Fruit fly (Drosophila melanogaster): Measurements from ENCODE around the gene Hira.

Hira gene

dm6 chrX:7696711-7697654 lies 24.9 kb upstream of the Hira start (continued):
- TF ChIP-seq Med (GFP tag) (peak; percentile 98), ci (GFP tag; IDR thresholded peaks at IDR 0.05) (peak; percentile 84), amos (GFP tag; IDR thresholded peaks at IDR 0.05; ENCODE audit: partially characterized antibody) (no peak), CG2129 (GFP tag; IDR thresholded peaks at IDR 0.05; ENCODE audit: partially characterized antibody) (no peak), CG9797 (GFP tag; optimal IDR thresholded peaks at IDR 0.05) (no peak), Ssrp (tag; optimal IDR thresholded peaks at IDR 0.05) (peak; percentile 59), Doc3 (GFP tag; IDR thresholded peaks at IDR 0.05; ENCODE audit: partially characterized antibody) (no peak), CG2712 (tag; optimal IDR thresholded peaks at IDR 0.05) (peak; percentile 82), Lhr (GFP tag; optimal IDR thresholded peaks at IDR 0.05) (no peak), nom (GFP tag; optimal IDR thresholded peaks at IDR 0.05) (peak; percentile 81), her (GFP tag; optimal IDR thresholded peaks at IDR 0.05) (peak; percentile 85), corto (GFP tag; optimal IDR thresholded peaks at IDR 0.05) (peak; percentile 76), CG10321 (GFP tag; IDR thresholded peaks at IDR 0.05) (peak; percentile 34; the same call in 1 of the 2 replicates), otp (GFP tag; IDR thresholded peaks at IDR 0.05) (peak; percentile 78), slbo (GFP tag; IDR thresholded peaks at IDR 0.05) (peak; percentile 95), toy (GFP tag; IDR thresholded peaks at IDR 0.05) (peak; percentile 52; the same call in 1 of the 2 replicates), sc (optimal IDR thresholded peaks at IDR 0.05) (no peak), sc (GFP tag; optimal IDR thresholded peaks at IDR 0.05) (peak; percentile 23), CG6683 (GFP tag; optimal IDR thresholded peaks at IDR 0.05) (peak; percentile 88), nau (GFP tag; optimal IDR thresholded peaks at IDR 0.05) (peak; percentile 82), CG4328 (GFP tag; optimal IDR thresholded peaks at IDR 0.05) (peak; percentile 91), p53 (GFP tag; optimal IDR thresholded peaks at IDR 0.05) (peak; percentile 60), Blimp-1 (GFP tag; optimal IDR thresholded peaks at IDR 0.05) (peak; percentile 71), bab2 (GFP tag; optimal IDR thresholded peaks at IDR 0.05) (peak; percentile 88), CG13624 (GFP tag; optimal IDR thresholded peaks at IDR 0.05) (peak; percentile 93), CG4424 (GFP tag; optimal IDR thresholded peaks at IDR 0.05) (peak; percentile 82), Atf3 (GFP tag; optimal IDR thresholded peaks at IDR 0.05) (peak; percentile 65), CG11695 (GFP tag; IDR thresholded peaks at IDR 0.05) (peak; percentile 94), CG11696 (GFP tag; IDR thresholded peaks at IDR 0.05) (peak; percentile 67; the same call in 1 of the 2 replicates), CG18011 (GFP tag; optimal IDR thresholded peaks at IDR 0.05) (peak; percentile 72), Ravus (GFP tag; IDR thresholded peaks at IDR 0.05) (peak; percentile 68), CG11504 (tag; optimal IDR thresholded peaks at IDR 0.05) (peak; percentile 90), YL-1 (GFP tag; optimal IDR thresholded peaks at IDR 0.05) (peak; percentile 34), CG15479 (GFP tag; optimal IDR thresholded peaks at IDR 0.05) (no peak), Xrp1 (GFP tag; IDR thresholded peaks at IDR 0.05) (peak; percentile 83), CG14667 (GFP tag; IDR thresholded peaks at IDR 0.05) (peak; percentile 77), CG8281 (tag; optimal IDR thresholded peaks at IDR 0.05) (peak; percentile 72), CG7839 (tag; optimal IDR thresholded peaks at IDR 0.05) (peak; percentile 94), CG4730 (GFP tag; IDR thresholded peaks at IDR 0.05) (peak; percentile 75), CG9437 (GFP tag; optimal IDR thresholded peaks at IDR 0.05) (peak; percentile 77), vvl (GFP tag; IDR thresholded peaks at IDR 0.05) (peak; percentile 93), dpn (GFP tag; optimal IDR thresholded peaks at IDR 0.05) (peak; percentile 90 to 91), CG1529 (GFP tag; optimal IDR thresholded peaks at IDR 0.05) (peak; percentile 68), CG4617 (GFP tag; optimal IDR thresholded peaks at IDR 0.05; ENCODE audit: borderline replicate concordance) (peak; percentile 45), C15 (GFP tag; IDR thresholded peaks at IDR 0.05) (peak; percentile 84; the same call in 2 of the 3 replicates), CG9609 (GFP tag; optimal IDR thresholded peaks at IDR 0.05) (peak; percentile 81), lilli (GFP tag; optimal IDR thresholded peaks at IDR 0.05) (peak; percentile 95), so (GFP tag; IDR thresholded peaks at IDR 0.05) (peak; percentile 89)
